Worm (Caenorhabditis elegans) whole organism, L3 larva: ENCODE results near the gene C45B2.1.

Source experiments
- R02D3.7 ChIP-seq: fragments of 150-350 bp; optimal IDR thresholded peaks from 2 replicates; lab custom pipeline; 2014; ENCODE audit warnings: missing biosample characterization, missing genetic modification characterization
- ZK546.5 ChIP-seq: sonication (generic microtip); optimal IDR thresholded peaks from 2 replicates; lab custom pipeline; 2017; ENCODE audit warnings: missing biosample characterization, missing genetic modification characterization
- aly-2 ChIP-seq: fragments of 150-350 bp; optimal IDR thresholded peaks from 2 replicates; lab custom pipeline; 2014; ENCODE audit warnings: missing biosample characterization, missing genetic modification characterization
- ama-1 ChIP-seq: fragments of 150-350 bp; optimal IDR thresholded peaks from 2 replicates; lab custom pipeline; 2018
- ceh-16 ChIP-seq: sonication (generic microtip); optimal IDR thresholded peaks from 2 replicates; lab custom pipeline; 2017; ENCODE audit warnings: missing biosample characterization, missing genetic modification characterization
- ceh-28 ChIP-seq: fragments of 150-350 bp; optimal IDR thresholded peaks from 2 replicates; lab custom pipeline; 2014; ENCODE audit warnings: missing biosample characterization, missing genetic modification reagents, missing genetic modification characterization
- ceh-82 ChIP-seq: fragments of 150-350 bp; optimal IDR thresholded peaks from 2 replicates; lab custom pipeline; 2014; ENCODE audit warnings: missing biosample characterization, missing genetic modification characterization
- ceh-9 ChIP-seq: sonication (generic microtip); optimal IDR thresholded peaks from 2 replicates; lab custom pipeline; 2018; ENCODE audit warnings: missing biosample characterization, missing genetic modification characterization
- daf-12 ChIP-seq: fragments of 150-350 bp; optimal IDR thresholded peaks from 2 replicates; lab custom pipeline; 2014; ENCODE audit warnings: missing biosample characterization, missing genetic modification reagents, missing genetic modification characterization
- egl-27 ChIP-seq: sonication (generic microtip); optimal IDR thresholded peaks from 4 replicates; lab custom pipeline; 2017; ENCODE audit warnings: missing biosample characterization, missing genetic modification reagents, missing genetic modification characterization
- egl-5 ChIP-seq: fragments of 150-350 bp; optimal IDR thresholded peaks from 2 replicates; lab custom pipeline; 2017; ENCODE audit warnings: missing biosample characterization, missing genetic modification reagents, missing genetic modification characterization, inconsistent platforms
- elt-1 ChIP-seq: fragments of 150-350 bp; optimal IDR thresholded peaks from 2 replicates; lab custom pipeline; 2014; ENCODE audit warnings: missing biosample characterization, missing genetic modification characterization
- elt-2 ChIP-seq: sonication (generic microtip); optimal IDR thresholded peaks from 2 replicates; lab custom pipeline; 2016; ENCODE audit warnings: missing genetic modification reagents, mild to moderate bottlenecking, missing genetic modification characterization, missing compliant biosample characterization
- elt-3 ChIP-seq, 3 experiments: fragments of 150-350 bp in 1 of 3; sonication (generic microtip) in 2 of 3; optimal IDR thresholded peaks; 2 replicates in 2 of 3; 4 replicates in 1 of 3; lab custom pipeline; 2014 to 2017; ENCODE audit warnings: missing biosample characterization in 3 of 3, missing genetic modification characterization in 3 of 3
- eor-1 ChIP-seq, 2 experiments: fragments of 150-350 bp; optimal IDR thresholded peaks; 2 replicates each; lab custom pipeline; 2014 to 2018; ENCODE audit warnings: missing biosample characterization in 2 of 2, missing genetic modification characterization in 2 of 2
- fkh-10 ChIP-seq: sonication (generic microtip); optimal IDR thresholded peaks from 2 replicates; lab custom pipeline; 2017; ENCODE audit warnings: missing biosample characterization, missing genetic modification reagents, missing genetic modification characterization
- fos-1 ChIP-seq: fragments of 150-350 bp; optimal IDR thresholded peaks from 2 replicates; lab custom pipeline; 2014; ENCODE audit warnings: missing biosample characterization, missing genetic modification characterization
- hmg-11 ChIP-seq: sonication (generic microtip); optimal IDR thresholded peaks from 2 replicates; lab custom pipeline; 2016; ENCODE audit warnings: missing genetic modification characterization, missing compliant biosample characterization
- jun-1 ChIP-seq: fragments of 150-350 bp; optimal IDR thresholded peaks from 2 replicates; lab custom pipeline; 2014; ENCODE audit warnings: missing biosample characterization, missing genetic modification reagents, missing genetic modification characterization
- lin-15B ChIP-seq: fragments of 150-350 bp; optimal IDR thresholded peaks from 2 replicates; lab custom pipeline; 2014; ENCODE audit warnings: missing biosample characterization, missing genetic modification characterization
- lin-39 ChIP-seq: fragments of 150-350 bp; optimal IDR thresholded peaks from 2 replicates; lab custom pipeline; 2018; ENCODE audit warnings: missing biosample characterization, missing genetic modification reagents, missing genetic modification characterization
- lsy-12 ChIP-seq: sonication (generic microtip); optimal IDR thresholded peaks from 2 replicates; lab custom pipeline; 2016; ENCODE audit warnings: mild to moderate bottlenecking, missing genetic modification characterization, missing compliant biosample characterization
- mdl-1 ChIP-seq: fragments of 150-350 bp; optimal IDR thresholded peaks from 2 replicates; lab custom pipeline; 2014; ENCODE audit warnings: missing biosample characterization, missing genetic modification characterization
- mml-1 ChIP-seq: fragments of 150-350 bp; sonication (generic microtip); optimal IDR thresholded peaks from 3 replicates; lab custom pipeline; 2014; ENCODE audit warnings: missing biosample characterization, missing genetic modification characterization
- nfya-1 ChIP-seq: sonication (generic microtip); optimal IDR thresholded peaks from 2 replicates; lab custom pipeline; 2017; ENCODE audit warnings: missing genetic modification characterization, mild to moderate bottlenecking, missing compliant biosample characterization, antibody characterized with exemption, moderate library complexity; ENCODE audit not compliant: insufficient read depth
- nhr-12 ChIP-seq: fragments of 150-350 bp; optimal IDR thresholded peaks from 2 replicates; lab custom pipeline; 2014; ENCODE audit warnings: missing biosample characterization, missing genetic modification characterization
- nhr-237 ChIP-seq: fragments of 150-350 bp; optimal IDR thresholded peaks from 2 replicates; lab custom pipeline; 2014; ENCODE audit warnings: missing biosample characterization, missing genetic modification characterization
- nhr-25 ChIP-seq: sonication (generic microtip); optimal IDR thresholded peaks from 2 replicates; lab custom pipeline; 2017; ENCODE audit warnings: missing biosample characterization, missing genetic modification characterization
- nhr-28 ChIP-seq: fragments of 150-350 bp; optimal IDR thresholded peaks from 2 replicates; lab custom pipeline; 2014; ENCODE audit warnings: missing biosample characterization, missing genetic modification characterization
- nhr-43 ChIP-seq: sonication (generic microtip); optimal IDR thresholded peaks from 2 replicates; lab custom pipeline; 2016; ENCODE audit warnings: mild to moderate bottlenecking, missing genetic modification characterization, missing compliant biosample characterization; ENCODE audit not compliant: poor library complexity, severe bottlenecking
- nhr-67 ChIP-seq: fragments of 150-350 bp; optimal IDR thresholded peaks from 2 replicates; lab custom pipeline; 2014; ENCODE audit warnings: missing biosample characterization, missing genetic modification characterization
- nhr-76 ChIP-seq: fragments of 150-350 bp; sonication (generic microtip); optimal IDR thresholded peaks from 5 replicates; lab custom pipeline; 2014; ENCODE audit warnings: missing biosample characterization, missing genetic modification characterization
- nhr-77 ChIP-seq: fragments of 150-350 bp; optimal IDR thresholded peaks from 2 replicates; lab custom pipeline; 2014; ENCODE audit warnings: missing biosample characterization, missing genetic modification characterization
- pha-4 ChIP-seq: fragments of 150-350 bp; optimal IDR thresholded peaks from 2 replicates; lab custom pipeline; 2014; ENCODE audit warnings: missing biosample characterization, missing genetic modification reagents, missing genetic modification characterization
- pqm-1 ChIP-seq: fragments of 150-350 bp; optimal IDR thresholded peaks from 2 replicates; lab custom pipeline; 2017; ENCODE audit warnings: missing biosample characterization, missing genetic modification characterization, inconsistent platforms
- sea-2 ChIP-seq: fragments of 150-350 bp; sonication (generic microtip); optimal IDR thresholded peaks from 4 replicates; lab custom pipeline; 2014; ENCODE audit warnings: missing biosample characterization, missing genetic modification reagents, missing genetic modification characterization
- skn-1 ChIP-seq: fragments of 150-350 bp; optimal IDR thresholded peaks from 2 replicates; lab custom pipeline; 2014; ENCODE audit warnings: missing biosample characterization, missing genetic modification characterization
- snpc-4 ChIP-seq: fragments of 150-350 bp; optimal IDR thresholded peaks from 2 replicates; lab custom pipeline; 2014; ENCODE audit warnings: missing biosample characterization, missing genetic modification characterization
- tbx-2 ChIP-seq: sonication (generic microtip); optimal IDR thresholded peaks from 2 replicates; lab custom pipeline; 2016; ENCODE audit warnings: mild to moderate bottlenecking, missing genetic modification characterization, missing compliant biosample characterization
- unc-39 ChIP-seq: sonication (generic microtip); optimal IDR thresholded peaks from 4 replicates; lab custom pipeline; 2017; ENCODE audit warnings: missing biosample characterization, missing genetic modification characterization
- unc-62 ChIP-seq: fragments of 150-350 bp; sonication (generic microtip); optimal IDR thresholded peaks from 4 replicates; lab custom pipeline; 2014; ENCODE audit warnings: missing biosample characterization, missing genetic modification reagents, missing genetic modification characterization
- zag-1 ChIP-seq: fragments of 150-350 bp; optimal IDR thresholded peaks from 2 replicates; lab custom pipeline; 2014; ENCODE audit warnings: missing biosample characterization, missing genetic modification characterization

The C45B2.1 gene

ce11 chrX:6097551-6097950 lies 11.6 kb downstream of the C45B2.1 start, which contains the start of gene C15H9.4:
Gene C15H9.4, plus strand, starts transcription at chrX:6097643.
- no peak for TF ChIP-seq nhr-237 (tag; lab: Kevin White, UChicago)
- no peak for TF ChIP-seq mml-1 (tag; lab: Kevin White, UChicago)
- no peak for TF ChIP-seq nhr-12 (tag; lab: Kevin White, UChicago)
- no peak for TF ChIP-seq eor-1 (tag; optimal IDR thresholded peaks at IDR 0.05; lab: Kevin White, UChicago)
- no peak for TF ChIP-seq tbx-2 (tag; lab: Kevin White, UChicago)
- TF ChIP-seq zag-1 (tag; lab: Kevin White, UChicago) = no peak
- TF ChIP-seq lin-15B (tag; lab: Kevin White, UChicago) = no peak
- TF ChIP-seq nhr-28 (tag; lab: Kevin White, UChicago) = no peak
- TF ChIP-seq nhr-76 (tag; lab: Kevin White, UChicago) = no peak
- TF ChIP-seq nhr-67 (tag; lab: Kevin White, UChicago) = no peak
- peak; percentile 27 for TF ChIP-seq sea-2 (GFP tag; lab: Kevin White, UChicago)
- no peak for TF ChIP-seq aly-2 (tag; lab: Kevin White, UChicago)
- TF ChIP-seq ceh-16 (tag; lab: Kevin White, UChicago) = no peak
- TF ChIP-seq ama-1 = no peak
- peak; percentile 63 for TF ChIP-seq egl-5
- TF ChIP-seq egl-27 = peak; percentile 27
- no peak for TF ChIP-seq fkh-10 (GFP tag; lab: Kevin White, UChicago)
- no peak for TF ChIP-seq nhr-77 (tag; lab: Kevin White, UChicago)
- no peak for TF ChIP-seq ceh-82 (tag; lab: Kevin White, UChicago)
- no peak for TF ChIP-seq ceh-9 (tag; lab: Kevin White, UChicago)
- TF ChIP-seq nhr-25 (tag; lab: Kevin White, UChicago) = no peak
- TF ChIP-seq ceh-28 (tag; lab: Kevin White, UChicago) = peak; percentile 40
- TF ChIP-seq pha-4 (tag; lab: Kevin White, UChicago) = peak; percentile 1
- no peak for TF ChIP-seq pqm-1 (tag; lab: Kevin White, UChicago)
- TF ChIP-seq elt-3 (tag; optimal IDR thresholded peaks at IDR 0.05; lab: Kevin White, UChicago) = no peak
- TF ChIP-seq snpc-4 (tag; lab: Kevin White, UChicago) = no peak
- TF ChIP-seq elt-1 = no peak
- peak; percentile 69 for TF ChIP-seq nfya-1 (tag; lab: Kevin White, UChicago)
- TF ChIP-seq nhr-43 (tag; lab: Kevin White, UChicago) = no peak
- TF ChIP-seq unc-39 = no peak
- TF ChIP-seq hmg-11 (tag; lab: Kevin White, UChicago) = peak; percentile 82
- TF ChIP-seq lsy-12 (tag; lab: Kevin White, UChicago) = peak; percentile 69
- TF ChIP-seq unc-62 (GFP tag; lab: Kevin White, UChicago) = no peak
- TF ChIP-seq jun-1 (tag; lab: Kevin White, UChicago) = no peak
- no peak for TF ChIP-seq daf-12 (tag; lab: Kevin White, UChicago)
- TF ChIP-seq skn-1 = no peak
- TF ChIP-seq lin-39 (tag; lab: Kevin White, UChicago) = peak; percentile 76
- TF ChIP-seq ZK546.5 (tag; lab: Kevin White, UChicago) = no peak
- no peak for TF ChIP-seq R02D3.7 (tag; lab: Kevin White, UChicago)
- no peak for TF ChIP-seq mdl-1 (tag; lab: Kevin White, UChicago)
- TF ChIP-seq elt-2 = no peak

ce11 chrX:6098420-6098819 lies 12.5 kb downstream of the C45B2.1 start:
- TF ChIP-seq hmg-11 (tag; lab: Kevin White, UChicago) (no peak), unc-39 (no peak), nfya-1 (tag; lab: Kevin White, UChicago) (no peak), nhr-43 (tag; lab: Kevin White, UChicago) (no peak), elt-2 (peak; percentile 85), elt-1 (no peak), pqm-1 (tag; lab: Kevin White, UChicago) (peak; percentile 78), fos-1 (tag; lab: Kevin White, UChicago) (no peak), mml-1 (tag; lab: Kevin White, UChicago) (no peak), nhr-76 (tag; lab: Kevin White, UChicago) (no peak), pha-4 (tag; lab: Kevin White, UChicago) (peak; percentile 77)
- TF ChIP-seq, all 47 proteins: peak for 3
